Fruit fly (Drosophila melanogaster) Kc167 (cell line): ENCODE measurements around the gene kud.

ENCODE experiments used
- h ChIP-seq: fragments of >200 bp; optimal IDR thresholded peaks from 3 replicates; lab custom pipeline; 2018; ENCODE audit warnings: missing external identifiers
- psq ChIP-seq: fragments of >200 bp; optimal IDR thresholded peaks from 2 replicates; lab custom pipeline; 2017; ENCODE audit warnings: missing external identifiers

- TF ChIP-seq psq, result no peak
- no peak for TF ChIP-seq h (lab: Kevin White, UChicago)
These were observed 8.1 kb downstream of the kud start for dm6 chr3L:16836732-16837131.
